Worm (Caenorhabditis elegans) whole organism, L2 larva: Measurements from ENCODE around the gene Y60A9A.1.
A peak's percentile ranks its signal among the peaks of the same experiment; 100 is the strongest.

Experiments used
- C34F6.9 ChIP-seq: fragments of 150-350 bp; optimal IDR thresholded peaks from 2 replicates; lab custom pipeline; 2014; ENCODE audit warnings: missing biosample characterization, missing genetic modification characterization
- F13H6.1 ChIP-seq: sonication (generic microtip); optimal IDR thresholded peaks from 2 replicates; lab custom pipeline; 2016; ENCODE audit warnings: missing genetic modification characterization, missing compliant biosample characterization
- R02D3.7 ChIP-seq: fragments of 150-350 bp; optimal IDR thresholded peaks from 2 replicates; lab custom pipeline; 2014; ENCODE audit warnings: missing biosample characterization, missing genetic modification characterization
- Y55F3AM.14 ChIP-seq: fragments of 200-800 bp; sonication (Bioruptor generic); optimal IDR thresholded peaks from 2 replicates; lab custom pipeline; 2018; ENCODE audit warnings: mild to moderate bottlenecking, missing genetic modification characterization, missing compliant biosample characterization
- alr-1 ChIP-seq: fragments of 150-350 bp; optimal IDR thresholded peaks from 2 replicates; lab custom pipeline; 2014; ENCODE audit warnings: missing biosample characterization, missing genetic modification characterization
- aly-2 ChIP-seq: fragments of 150-350 bp; optimal IDR thresholded peaks from 2 replicates; lab custom pipeline; 2014; ENCODE audit warnings: missing biosample characterization, missing genetic modification characterization
- blmp-1 ChIP-seq: sonication (generic microtip); optimal IDR thresholded peaks from 2 replicates; lab custom pipeline; 2017; ENCODE audit warnings: missing genetic modification characterization, mild to moderate bottlenecking, missing compliant biosample characterization, antibody characterized with exemption, moderate library complexity; ENCODE audit not compliant: insufficient read depth
- ceh-16 ChIP-seq: fragments of 150-350 bp; optimal IDR thresholded peaks from 2 replicates; lab custom pipeline; 2014; ENCODE audit warnings: missing biosample characterization, missing genetic modification characterization
- crh-2 ChIP-seq: sonication (generic microtip); optimal IDR thresholded peaks from 2 replicates; lab custom pipeline; 2017; ENCODE audit warnings: missing biosample characterization, missing genetic modification characterization
- dmd-4 ChIP-seq: sonication (generic microtip); optimal IDR thresholded peaks from 2 replicates; lab custom pipeline; 2017; ENCODE audit warnings: missing biosample characterization, missing genetic modification characterization
- egl-27 ChIP-seq: sonication (generic microtip); optimal IDR thresholded peaks from 3 replicates; lab custom pipeline; 2017; ENCODE audit warnings: missing biosample characterization, missing genetic modification reagents, missing genetic modification characterization
- elt-1 ChIP-seq: fragments of 150-350 bp; optimal IDR thresholded peaks from 2 replicates; lab custom pipeline; 2014; ENCODE audit warnings: missing biosample characterization, missing genetic modification characterization
- elt-3 ChIP-seq: sonication (generic microtip); optimal IDR thresholded peaks from 2 replicates; lab custom pipeline; 2017; ENCODE audit warnings: missing biosample characterization, missing genetic modification characterization
- fos-1 ChIP-seq: fragments of 150-350 bp; optimal IDR thresholded peaks from 2 replicates; lab custom pipeline; 2014; ENCODE audit warnings: missing biosample characterization, missing genetic modification characterization
- gmeb-1 ChIP-seq: fragments of 150-350 bp; optimal IDR thresholded peaks from 2 replicates; lab custom pipeline; 2014; ENCODE audit warnings: missing biosample characterization, missing genetic modification characterization
- lin-11 ChIP-seq: fragments of 150-350 bp; sonication (generic microtip); optimal IDR thresholded peaks from 2 replicates; lab custom pipeline; 2014; ENCODE audit warnings: missing biosample characterization, missing genetic modification characterization, inconsistent platforms, mixed read lengths
- lin-13 ChIP-seq: fragments of 150-350 bp; optimal IDR thresholded peaks from 2 replicates; lab custom pipeline; 2014; ENCODE audit warnings: missing biosample characterization, missing genetic modification reagents, missing genetic modification characterization
- lin-39 ChIP-seq: fragments of 150-350 bp; optimal IDR thresholded peaks from 2 replicates; lab custom pipeline; 2014; ENCODE audit warnings: missing biosample characterization, missing genetic modification reagents, missing genetic modification characterization
- lsy-2 ChIP-seq, 2 experiments: fragments of 150-350 bp in 1 of 2; sonication (generic microtip) in 1 of 2; optimal IDR thresholded peaks; 2 replicates each; lab custom pipeline; 2014 to 2017; ENCODE audit warnings: missing biosample characterization in 2 of 2, missing genetic modification characterization in 2 of 2
- mab-5 ChIP-seq: fragments of 150-350 bp; optimal IDR thresholded peaks from 2 replicates; lab custom pipeline; 2014; ENCODE audit warnings: missing biosample characterization, missing genetic modification characterization
- mbf-1 ChIP-seq: sonication (generic microtip); optimal IDR thresholded peaks from 2 replicates; lab custom pipeline; 2017; ENCODE audit warnings: missing biosample characterization, missing genetic modification characterization
- mdl-1 ChIP-seq, 2 experiments: fragments of 150-350 bp in 1 of 2; sonication (generic microtip) in 1 of 2; optimal IDR thresholded peaks; 2 replicates each; lab custom pipeline; 2017; ENCODE audit warnings: missing biosample characterization in 2 of 2, missing genetic modification characterization in 2 of 2
- nhr-10 ChIP-seq: sonication (generic microtip); optimal IDR thresholded peaks from 2 replicates; lab custom pipeline; 2017; ENCODE audit warnings: missing biosample characterization, missing genetic modification characterization
- nhr-129 ChIP-seq: fragments of 150-350 bp; optimal IDR thresholded peaks from 2 replicates; lab custom pipeline; 2014; ENCODE audit warnings: missing biosample characterization, missing genetic modification characterization
- nhr-21 ChIP-seq: fragments of 150-350 bp; optimal IDR thresholded peaks from 2 replicates; lab custom pipeline; 2014; ENCODE audit warnings: missing biosample characterization, missing genetic modification characterization
- nhr-23 ChIP-seq: fragments of 150-350 bp; optimal IDR thresholded peaks from 2 replicates; lab custom pipeline; 2014; ENCODE audit warnings: missing biosample characterization, missing genetic modification reagents, missing genetic modification characterization
- nhr-237 ChIP-seq: fragments of 150-350 bp; optimal IDR thresholded peaks from 2 replicates; lab custom pipeline; 2014; ENCODE audit warnings: missing biosample characterization, missing genetic modification characterization
- nhr-25 ChIP-seq: fragments of 150-350 bp; sonication (generic microtip); optimal IDR thresholded peaks from 3 replicates; lab custom pipeline; 2014; ENCODE audit warnings: missing biosample characterization, missing genetic modification characterization
- nhr-6 ChIP-seq: fragments of 150-350 bp; optimal IDR thresholded peaks from 2 replicates; lab custom pipeline; 2014; ENCODE audit warnings: missing biosample characterization, missing genetic modification characterization
- nhr-77 ChIP-seq: fragments of 150-350 bp; optimal IDR thresholded peaks from 2 replicates; lab custom pipeline; 2014; ENCODE audit warnings: missing biosample characterization, missing genetic modification characterization
- skn-1 ChIP-seq: sonication (generic microtip); optimal IDR thresholded peaks from 2 replicates; lab custom pipeline; 2017; ENCODE audit warnings: missing biosample characterization, missing genetic modification characterization
- sma-3 ChIP-seq: sonication (generic microtip); optimal IDR thresholded peaks from 2 replicates; lab custom pipeline; 2016; ENCODE audit warnings: missing genetic modification reagents, missing genetic modification characterization, missing compliant biosample characterization
- sma-9 ChIP-seq, 2 experiments: fragments of 150-350 bp in 1 of 2; sonication (generic microtip) in 1 of 2; optimal IDR thresholded peaks; 2 replicates each; lab custom pipeline; 2014 to 2016; ENCODE audit warnings: missing genetic modification characterization in 2 of 2, mild to moderate bottlenecking in 1 of 2, missing biosample characterization in 1 of 2, missing compliant biosample characterization in 1 of 2, missing genetic modification reagents in 1 of 2, moderate library complexity in 1 of 2
- snpc-4 ChIP-seq: fragments of 150-350 bp; optimal IDR thresholded peaks from 2 replicates; lab custom pipeline; 2014; ENCODE audit warnings: missing biosample characterization, missing genetic modification characterization
- unc-39 ChIP-seq: fragments of 150-350 bp; optimal IDR thresholded peaks from 2 replicates; lab custom pipeline; 2014; ENCODE audit warnings: missing biosample characterization, missing genetic modification characterization
- unc-55 ChIP-seq: fragments of 150-350 bp; sonication (generic microtip); optimal IDR thresholded peaks from 3 replicates; lab custom pipeline; 2014; ENCODE audit warnings: missing biosample characterization, missing genetic modification reagents, missing genetic modification characterization
- unc-62 ChIP-seq: fragments of 150-350 bp; optimal IDR thresholded peaks from 2 replicates; lab custom pipeline; 2014; ENCODE audit warnings: missing biosample characterization, missing genetic modification reagents, missing genetic modification characterization
- ztf-11 ChIP-seq: sonication (generic microtip); optimal IDR thresholded peaks from 2 replicates; lab custom pipeline; 2017; ENCODE audit warnings: missing biosample characterization, missing genetic modification characterization

The Y60A9A.1 gene

ce11 chrX:14359571-14359970 is 17.5 kb downstream of the Y60A9A.1 start:
- TF ChIP-seq sma-9 (GFP tag; optimal IDR thresholded peaks at IDR 0.05; lab: Kevin White, UChicago) (no peak), sma-9 (tag; optimal IDR thresholded peaks at IDR 0.05; lab: Kevin White, UChicago) (no peak), lin-11 (tag; lab: Kevin White, UChicago) (no peak), nhr-129 (tag; lab: Kevin White, UChicago) (no peak)

- TF ChIP-seq nhr-23: no peak
- TF ChIP-seq egl-27: peak; percentile 43
- TF ChIP-seq mdl-1 (tag; optimal IDR thresholded peaks at IDR 0.05; lab: Kevin White, UChicago): no peak
- no peak for TF ChIP-seq R02D3.7 (tag; lab: Kevin White, UChicago)
- TF ChIP-seq nhr-237 (tag; lab: Kevin White, UChicago): no peak
- TF ChIP-seq fos-1 (tag; lab: Kevin White, UChicago): no peak
- no peak for TF ChIP-seq lin-39 (tag; lab: Kevin White, UChicago)
- no peak for TF ChIP-seq skn-1 (tag; lab: Kevin White, UChicago)
- TF ChIP-seq nhr-6 (tag; lab: Kevin White, UChicago): no peak
- no peak for TF ChIP-seq mab-5
- TF ChIP-seq nhr-77 (tag; lab: Kevin White, UChicago): no peak
- TF ChIP-seq elt-3: no peak
- no peak for TF ChIP-seq unc-62 (GFP tag; lab: Kevin White, UChicago)
- no peak for TF ChIP-seq nhr-21 (tag; lab: Kevin White, UChicago)
- TF ChIP-seq F13H6.1 (tag; lab: Kevin White, UChicago): peak; percentile 38
- no peak for TF ChIP-seq nhr-25
- TF ChIP-seq crh-2 (tag; lab: Kevin White, UChicago): peak; percentile 17
- no peak for TF ChIP-seq mbf-1 (tag; lab: Kevin White, UChicago)
- TF ChIP-seq C34F6.9 (tag; lab: Kevin White, UChicago): peak; percentile 47
- TF ChIP-seq aly-2 (tag; lab: Kevin White, UChicago): no peak
- TF ChIP-seq lsy-2 (tag; optimal IDR thresholded peaks at IDR 0.05; lab: Kevin White, UChicago): peak in 1 of 2 experiments; percentile 46
- peak; percentile 75 for TF ChIP-seq sma-9 (GFP tag; optimal IDR thresholded peaks at IDR 0.05; lab: Kevin White, UChicago)
- no peak for TF ChIP-seq sma-9 (tag; optimal IDR thresholded peaks at IDR 0.05; lab: Kevin White, UChicago)
- TF ChIP-seq nhr-129 (tag; lab: Kevin White, UChicago): no peak
- TF ChIP-seq, all 48 proteins: peak for 6
These were observed 20.3 kb downstream of the Y60A9A.1 start for ce11 chrX:14356683-14357287.

- no peak for TF ChIP-seq nhr-6 (tag; lab: Kevin White, UChicago)
- no peak for TF ChIP-seq mdl-1 (tag; optimal IDR thresholded peaks at IDR 0.05; lab: Kevin White, UChicago)
These were observed 22.0 kb downstream of the Y60A9A.1 start for ce11 chrX:14355034-14355433.

ce11 chrX:14349690-14350168 is 27.3 kb downstream of the Y60A9A.1 start, which contains the start of gene wdr-5.2:
TSS of gene wdr-5.2 (plus strand) at chrX:14350118.
- no peak for TF ChIP-seq nhr-23
- TF ChIP-seq egl-27: no peak
- TF ChIP-seq nhr-25: no peak
- peak; percentile 53 for TF ChIP-seq C34F6.9 (tag; lab: Kevin White, UChicago)
- no peak for TF ChIP-seq ceh-16 (tag; lab: Kevin White, UChicago)
- TF ChIP-seq nhr-6 (tag; lab: Kevin White, UChicago): no peak
- TF ChIP-seq unc-55: peak; percentile 67
- no peak for TF ChIP-seq elt-3
- TF ChIP-seq fos-1 (tag; lab: Kevin White, UChicago): no peak
- TF ChIP-seq alr-1 (tag; lab: Kevin White, UChicago): no peak
- no peak for TF ChIP-seq nhr-77 (tag; lab: Kevin White, UChicago)
- no peak for TF ChIP-seq unc-62 (GFP tag; lab: Kevin White, UChicago)
- no peak for TF ChIP-seq mab-5
- TF ChIP-seq Y55F3AM.14: no peak
- no peak for TF ChIP-seq blmp-1
- peak; percentile 4 for TF ChIP-seq sma-9 (GFP tag; optimal IDR thresholded peaks at IDR 0.05; lab: Kevin White, UChicago)
- no peak for TF ChIP-seq sma-9 (tag; optimal IDR thresholded peaks at IDR 0.05; lab: Kevin White, UChicago)
- TF ChIP-seq gmeb-1: no peak
- TF ChIP-seq elt-1 (tag; lab: Kevin White, UChicago): no peak
- no peak for TF ChIP-seq nhr-21 (tag; lab: Kevin White, UChicago)
- TF ChIP-seq nhr-129 (tag; lab: Kevin White, UChicago): no peak
- TF ChIP-seq unc-39 (tag; lab: Kevin White, UChicago): no peak
- peak; percentile 10 for TF ChIP-seq lin-13 (GFP tag; lab: Kevin White, UChicago)
- TF ChIP-seq nhr-10 (tag; lab: Kevin White, UChicago): no peak
- TF ChIP-seq aly-2 (tag; lab: Kevin White, UChicago): no peak
- peak; percentile 21 for TF ChIP-seq crh-2 (tag; lab: Kevin White, UChicago)
- TF ChIP-seq sma-3 (GFP tag; lab: Kevin White, UChicago): no peak
- no peak for TF ChIP-seq snpc-4
- no peak for TF ChIP-seq F13H6.1 (tag; lab: Kevin White, UChicago)
- no peak for TF ChIP-seq dmd-4
- no peak for TF ChIP-seq ztf-11 (tag; lab: Kevin White, UChicago)
- no peak for TF ChIP-seq nhr-237 (tag; lab: Kevin White, UChicago)
- TF ChIP-seq R02D3.7 (tag; lab: Kevin White, UChicago): no peak
